Worm (Caenorhabditis elegans) whole organism, young adult: ENCODE data around the gene C35D10.12.

Source experiments
- C17E4.6 ChIP-seq: fragments of 200-800 bp; sonication (Bioruptor generic); IDR thresholded peaks from 2 replicates; pipeline ENCODE4 v1.3.6; 2022; ENCODE audit warnings: missing genetic modification reagents, missing genetic modification characterization, missing compliant biosample characterization
- F10E7.11 ChIP-seq: sonication (generic microtip); optimal IDR thresholded peaks from 2 replicates; lab custom pipeline; 2017; ENCODE audit warnings: mild to moderate bottlenecking, missing genetic modification characterization, moderate library complexity, missing compliant biosample characterization
- F33H1.4 ChIP-seq: fragments of 200-800 bp; sonication (Bioruptor generic); IDR thresholded peaks from 2 replicates; pipeline ENCODE4 v1.3.6; 2022; ENCODE audit warnings: missing genetic modification reagents, missing genetic modification characterization, missing compliant biosample characterization
- F37B4.10 ChIP-seq: fragments of 200-800 bp; sonication (Bioruptor generic); IDR thresholded peaks from 2 replicates; pipeline ENCODE4 v1.3.6; 2022; ENCODE audit warnings: missing genetic modification characterization, missing compliant biosample characterization
- T07F8.4 ChIP-seq: sonication (generic microtip); optimal IDR thresholded peaks from 2 replicates; lab custom pipeline; 2016; ENCODE audit warnings: mild to moderate bottlenecking, missing genetic modification characterization, moderate library complexity, missing compliant biosample characterization
- Y53G8AR.9 ChIP-seq: fragments of 200-800 bp; sonication (Bioruptor generic); conservative IDR thresholded peaks from 2 replicates; pipeline ENCODE4 v1.3.6; 2022; ENCODE audit warnings: missing genetic modification reagents, missing genetic modification characterization, missing compliant biosample characterization
- Y79H2A.3 ChIP-seq: fragments of 200-800 bp; sonication (Bioruptor generic); conservative IDR thresholded peaks from 2 replicates; pipeline ENCODE4 v1.3.6; 2022; ENCODE audit warnings: missing genetic modification reagents, missing genetic modification characterization, missing compliant biosample characterization
- akir-1 ChIP-seq: fragments of 200-800 bp; sonication (Bioruptor generic); optimal IDR thresholded peaks from 2 replicates; lab custom pipeline; 2018; ENCODE audit warnings: mild to moderate bottlenecking, missing genetic modification characterization, moderate library complexity, missing compliant biosample characterization
- attf-3 ChIP-seq: fragments of 200-800 bp; sonication (Bioruptor generic); conservative IDR thresholded peaks from 2 replicates; pipeline ENCODE4 v1.3.6; 2022; ENCODE audit warnings: missing genetic modification reagents, missing genetic modification characterization, missing compliant biosample characterization
- attf-5 ChIP-seq: fragments of 200-800 bp; sonication (Bioruptor generic); optimal IDR thresholded peaks from 2 replicates; lab custom pipeline; 2018; ENCODE audit warnings: mild to moderate bottlenecking, missing genetic modification characterization, missing compliant biosample characterization
- ccch-3 ChIP-seq: fragments of 200-800 bp; sonication (Bioruptor generic); optimal IDR thresholded peaks from 2 replicates; lab custom pipeline; 2018; ENCODE audit warnings: mild to moderate bottlenecking, missing genetic modification characterization, missing compliant biosample characterization
- ceh-27 ChIP-seq: fragments of 200-800 bp; sonication (Bioruptor generic); optimal IDR thresholded peaks from 2 replicates; lab custom pipeline; 2018; ENCODE audit warnings: mild to moderate bottlenecking, missing genetic modification characterization, moderate library complexity, missing compliant biosample characterization
- dpl-1 ChIP-seq: fragments of 150-350 bp; optimal IDR thresholded peaks from 2 replicates; lab custom pipeline; 2014; ENCODE audit warnings: missing biosample characterization, missing genetic modification reagents, missing genetic modification characterization
- egl-44 ChIP-seq: fragments of 200-800 bp; sonication (Bioruptor generic); IDR thresholded peaks from 2 replicates; pipeline ENCODE4 v1.3.6; 2022; ENCODE audit warnings: missing genetic modification reagents, missing genetic modification characterization, missing compliant biosample characterization
- ekl-4 ChIP-seq: fragments of 200-800 bp; sonication (Bioruptor generic); IDR thresholded peaks from 2 replicates; pipeline ENCODE4 v1.3.6; 2022; ENCODE audit warnings: missing genetic modification reagents, missing genetic modification characterization, missing compliant biosample characterization
- fkh-3 ChIP-seq: sonication (generic microtip); optimal IDR thresholded peaks from 2 replicates; lab custom pipeline; 2016; ENCODE audit warnings: mild to moderate bottlenecking, missing genetic modification characterization, missing compliant biosample characterization
- let-526 ChIP-seq: fragments of 200-800 bp; sonication (Bioruptor generic); IDR thresholded peaks from 2 replicates; pipeline ENCODE4 v1.3.6; 2022; ENCODE audit warnings: missing genetic modification reagents, missing genetic modification characterization, missing compliant biosample characterization
- lsl-1 ChIP-seq: fragments of 200-800 bp; sonication (Bioruptor generic); optimal IDR thresholded peaks from 2 replicates; lab custom pipeline; 2018; ENCODE audit warnings: mild to moderate bottlenecking, missing genetic modification characterization, moderate library complexity, missing compliant biosample characterization
- madf-6 ChIP-seq: fragments of 200-800 bp; sonication (Bioruptor generic); IDR thresholded peaks from 2 replicates; pipeline ENCODE4 v1.3.6; 2022; ENCODE audit warnings: missing genetic modification reagents, missing genetic modification characterization, missing compliant biosample characterization
- mel-28 ChIP-seq: sonication (generic microtip); optimal IDR thresholded peaks from 2 replicates; lab custom pipeline; 2016; ENCODE audit warnings: borderline replicate concordance, mild to moderate bottlenecking, missing genetic modification characterization, missing compliant biosample characterization
- nfyb-1 ChIP-seq: fragments of 200-800 bp; sonication (Bioruptor generic); IDR thresholded peaks from 2 replicates; pipeline ENCODE4 v1.3.6; 2022; ENCODE audit warnings: missing genetic modification reagents, missing genetic modification characterization, missing compliant biosample characterization
- nhr-120 ChIP-seq: fragments of 200-800 bp; sonication (Bioruptor generic); IDR thresholded peaks from 2 replicates; pipeline ENCODE4 v1.3.6; 2022; ENCODE audit warnings: missing genetic modification characterization, missing compliant biosample characterization
- nhr-179 ChIP-seq: sonication (generic microtip); optimal IDR thresholded peaks from 2 replicates; lab custom pipeline; 2016; ENCODE audit warnings: mild to moderate bottlenecking, missing genetic modification characterization, missing compliant biosample characterization
- nhr-27 ChIP-seq: fragments of 200-800 bp; sonication (Bioruptor generic); optimal IDR thresholded peaks from 2 replicates; lab custom pipeline; 2018; ENCODE audit warnings: mild to moderate bottlenecking, missing genetic modification characterization, moderate library complexity, missing compliant biosample characterization
- pbrm-1 ChIP-seq: fragments of 200-800 bp; sonication (Bioruptor generic); IDR thresholded peaks from 2 replicates; pipeline ENCODE4 v1.3.6; 2022; ENCODE audit warnings: missing genetic modification reagents, missing genetic modification characterization, missing compliant biosample characterization
- pha-4 ChIP-seq: fragments of 150-350 bp; sonication (generic microtip); optimal IDR thresholded peaks from 2 replicates; lab custom pipeline; 2014; ENCODE audit warnings: missing biosample characterization, missing genetic modification reagents, missing genetic modification characterization
- rec-8 ChIP-seq, 2 experiments: sonication (generic microtip); optimal IDR thresholded peaks; 2 replicates each; lab custom pipeline; 2016; ENCODE audit warnings: mild to moderate bottlenecking in 2 of 2, missing genetic modification characterization in 2 of 2, missing genetic modification reagents in 2 of 2, missing genotype in 2 of 2, missing biosample characterization in 1 of 2, missing compliant biosample characterization in 1 of 2, moderate library complexity in 1 of 2
- rpc-1 ChIP-seq, 2 experiments: fragments of 150-350 bp in 1 of 2; sonication (generic microtip) in 1 of 2; optimal IDR thresholded peaks; 2 replicates each; lab custom pipeline; 2014 to 2018; ENCODE audit warnings: missing biosample characterization in 1 of 2, missing genetic modification characterization in 1 of 2, missing genetic modification reagents in 1 of 2, missing genotype in 1 of 2
- sea-2 ChIP-seq: fragments of 200-800 bp; sonication (Bioruptor generic); IDR thresholded peaks from 2 replicates; pipeline ENCODE4 v1.3.6; 2022; ENCODE audit warnings: missing genetic modification characterization, missing compliant biosample characterization
- sptf-2 ChIP-seq: fragments of 200-800 bp; sonication (Bioruptor generic); optimal IDR thresholded peaks from 2 replicates; lab custom pipeline; 2018; ENCODE audit warnings: mild to moderate bottlenecking, missing genetic modification characterization, missing compliant biosample characterization
- unc-130 ChIP-seq: sonication (generic microtip); optimal IDR thresholded peaks from 2 replicates; lab custom pipeline; 2016; ENCODE audit warnings: missing genetic modification reagents, missing genetic modification characterization, missing compliant biosample characterization
- xnd-1 ChIP-seq: sonication (generic microtip); optimal IDR thresholded peaks from 2 replicates; lab custom pipeline; 2016; ENCODE audit warnings: missing genotype, missing genetic modification reagents, missing genetic modification characterization, missing compliant biosample characterization
- zfh-2 ChIP-seq: fragments of 200-800 bp; sonication (Bioruptor generic); conservative IDR thresholded peaks from 2 replicates; pipeline ENCODE4 v1.3.6; 2022; ENCODE audit warnings: missing genetic modification reagents, missing genetic modification characterization, missing compliant biosample characterization
- ztf-25 ChIP-seq: fragments of 200-800 bp; sonication (Bioruptor generic); IDR thresholded peaks from 2 replicates; pipeline ENCODE4 v1.3.6; 2022; ENCODE audit warnings: missing genetic modification reagents, missing genetic modification characterization, missing compliant biosample characterization

C35D10.12 gene

ce11 chrIII:4863127-4863526, 11.4 kb downstream of the C35D10.12 start, which contains the start of gene coq-8:
coq-8 (plus strand) TSS chrIII:4863427.
- no peak for TF ChIP-seq zfh-2 (GFP tag; lab: Robert Waterston, UW)
- no peak for TF ChIP-seq sea-2 (GFP tag; lab: Robert Waterston, UW)
- no peak for TF ChIP-seq C17E4.6
- TF ChIP-seq ekl-4: no peak
- TF ChIP-seq ccch-3 (GFP tag; lab: Kevin White, UChicago): no peak
- TF ChIP-seq akir-1: no peak
- no peak for TF ChIP-seq nhr-179 (tag; lab: Kevin White, UChicago)
- no peak for TF ChIP-seq mel-28

ce11 chrIII:4861744-4862401, 12.7 kb downstream of the C35D10.12 start, which contains the start of the genes C35D10.10 and C35D10.5:
C35D10.10 (minus strand) TSS chrIII:4861794.
C35D10.5 (plus strand) TSS chrIII:4862351.
- TF ChIP-seq rec-8 (tag; optimal IDR thresholded peaks at IDR 0.05; lab: Kevin White, UChicago) (peak in 1 of 2 experiments; percentile 20), nfyb-1 (no peak), sptf-2 (GFP tag; lab: Kevin White, UChicago) (no peak), ztf-25 (GFP tag; lab: Robert Waterston, UW) (no peak), unc-130 (GFP tag; lab: Kevin White, UChicago) (peak; percentile 10)

- no peak for TF ChIP-seq dpl-1
- no peak for TF ChIP-seq rpc-1 (optimal IDR thresholded peaks at IDR 0.05; lab: Kevin White, UChicago)
- TF ChIP-seq rpc-1 (tag; optimal IDR thresholded peaks at IDR 0.05; lab: Kevin White, UChicago): no peak
- no peak for TF ChIP-seq attf-3 (GFP tag; lab: Robert Waterston, UW)
- no peak for TF ChIP-seq let-526 (GFP tag; lab: Robert Waterston, UW)
- no peak for TF ChIP-seq F10E7.11
Observed at ce11 chrIII:4859039-4859438, 15.5 kb downstream of the C35D10.12 start, which contains the start of gene C35D10.6. C35D10.6 (plus strand) TSS chrIII:4859339.

- TF ChIP-seq let-526 (GFP tag; lab: Robert Waterston, UW): no peak
- TF ChIP-seq egl-44 (GFP tag; lab: Robert Waterston, UW): no peak
- no peak for TF ChIP-seq pbrm-1 (GFP tag; lab: Robert Waterston, UW)
- TF ChIP-seq pha-4 (tag; lab: Kevin White, UChicago): no peak
- TF ChIP-seq ceh-27 (GFP tag; lab: Kevin White, UChicago): no peak
- no peak for TF ChIP-seq F37B4.10 (GFP tag; lab: Robert Waterston, UW)
- no peak for TF ChIP-seq nhr-120 (GFP tag; lab: Robert Waterston, UW)
- TF ChIP-seq sea-2 (GFP tag; lab: Robert Waterston, UW): no peak
- TF ChIP-seq Y53G8AR.9 (GFP tag; lab: Robert Waterston, UW): no peak
- no peak for TF ChIP-seq T07F8.4
- TF ChIP-seq zfh-2 (GFP tag; lab: Robert Waterston, UW): no peak
- no peak for TF ChIP-seq nhr-27 (tag; lab: Kevin White, UChicago)
- no peak for TF ChIP-seq fkh-3
Observed at ce11 chrIII:4856992-4857391, 17.6 kb downstream of the C35D10.12 start.

ce11 chrIII:4856109-4856508, 18.5 kb downstream of the C35D10.12 start, which contains the start of gene C35D10.7:
C35D10.7 (plus strand) TSS chrIII:4856193.
- TF ChIP-seq unc-130 (GFP tag; lab: Kevin White, UChicago) (peak; percentile 25), Y79H2A.3 (no peak), attf-5 (GFP tag; lab: Kevin White, UChicago) (no peak), madf-6 (GFP tag; lab: Robert Waterston, UW) (peak; percentile 73; the same call in 1 of the 2 replicates), F33H1.4 (GFP tag; lab: Robert Waterston, UW) (peak; percentile 75), lsl-1 (GFP tag; lab: Kevin White, UChicago) (peak; percentile 88), xnd-1 (peak; percentile 14)
